Worm (Caenorhabditis elegans) whole organism, midembryonic: ENCODE data around the gene Y54G2A.73.

Experiments
- T22C8.4 ChIP-seq: fragments of 200-800 bp; sonication (Bioruptor generic); IDR thresholded peaks from 2 replicates; pipeline ENCODE4 v1.3.6; 2022; ENCODE audit warnings: missing genetic modification characterization, missing compliant biosample characterization
- cog-1 ChIP-seq: sonication (generic microtip); optimal IDR thresholded peaks from 2 replicates; lab custom pipeline; 2016; ENCODE audit warnings: missing genetic modification characterization, missing compliant biosample characterization
- flt-1 ChIP-seq: fragments of 200-800 bp; sonication (Bioruptor generic); IDR thresholded peaks from 2 replicates; pipeline ENCODE4 v1.3.6; 2022; ENCODE audit warnings: missing genetic modification characterization, missing compliant biosample characterization
- klf-2 ChIP-seq: fragments of 200-800 bp; sonication (Bioruptor generic); conservative IDR thresholded peaks from 2 replicates; pipeline ENCODE4 v1.3.6; 2022; ENCODE audit warnings: missing genetic modification reagents, missing genetic modification characterization, missing compliant biosample characterization
- med-1 ChIP-seq: sonication (generic microtip); optimal IDR thresholded peaks from 2 replicates; lab custom pipeline; 2017; ENCODE audit warnings: missing genetic modification characterization, mild to moderate bottlenecking, missing compliant biosample characterization, antibody characterized with exemption, missing genetic modification reagents; ENCODE audit not compliant: insufficient read depth
- ref-1 ChIP-seq: fragments of 200-800 bp; sonication (Bioruptor generic); conservative IDR thresholded peaks from 2 replicates; pipeline ENCODE4 v1.3.6; 2022; ENCODE audit warnings: missing genetic modification reagents, missing genetic modification characterization, missing compliant biosample characterization
- tab-1 ChIP-seq: fragments of 200-800 bp; sonication (Bioruptor generic); IDR thresholded peaks from 2 replicates; pipeline ENCODE4 v1.3.6; 2022; ENCODE audit warnings: missing genetic modification characterization, missing compliant biosample characterization
- ztf-23 ChIP-seq: fragments of 200-800 bp; sonication (Bioruptor generic); IDR thresholded peaks from 2 replicates; pipeline ENCODE4 v1.3.6; 2022; ENCODE audit warnings: missing genetic modification reagents, missing genetic modification characterization, missing compliant biosample characterization
- ztf-29 ChIP-seq: fragments of 200-800 bp; sonication (Bioruptor generic); IDR thresholded peaks from 2 replicates; pipeline ENCODE4 v1.3.6; 2022; ENCODE audit warnings: missing genetic modification reagents, missing genetic modification characterization, missing compliant biosample characterization

Y54G2A.73 gene

DNA sequence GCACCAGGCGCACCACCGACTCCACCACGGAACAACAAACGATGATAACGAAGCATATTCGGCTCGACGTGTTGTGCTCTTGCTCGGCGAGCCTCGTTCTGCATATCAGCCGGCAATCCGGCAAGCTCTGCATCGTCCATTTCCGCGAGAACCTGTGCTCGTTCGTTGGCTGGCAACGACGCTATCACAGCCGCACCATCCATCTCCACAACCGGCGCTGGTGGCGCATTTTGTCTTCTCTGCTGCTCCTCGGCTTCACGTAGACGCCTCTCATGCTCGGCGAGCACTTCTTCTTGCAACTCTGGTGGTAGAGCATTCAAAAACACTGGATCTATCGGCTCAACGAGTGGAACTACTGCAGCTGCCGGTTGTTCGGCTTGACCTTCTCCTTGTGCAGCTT, 29.2 kb upstream of the Y54G2A.73 start:
- no peak for TF ChIP-seq med-1 (GFP tag; lab: Kevin White, UChicago)
- no peak for TF ChIP-seq ref-1 (GFP tag; lab: Robert Waterston, UW)
- TF ChIP-seq flt-1 (GFP tag; lab: Robert Waterston, UW) = no peak
- TF ChIP-seq T22C8.4 = no peak
- TF ChIP-seq tab-1 = no peak
- TF ChIP-seq cog-1 (tag; lab: Kevin White, UChicago) = no peak
- no peak for TF ChIP-seq ztf-29 (GFP tag; lab: Robert Waterston, UW)
- TF ChIP-seq ztf-23 (GFP tag; lab: Robert Waterston, UW) = no peak
- TF ChIP-seq klf-2 (GFP tag; lab: Robert Waterston, UW) = no peak

DNA sequence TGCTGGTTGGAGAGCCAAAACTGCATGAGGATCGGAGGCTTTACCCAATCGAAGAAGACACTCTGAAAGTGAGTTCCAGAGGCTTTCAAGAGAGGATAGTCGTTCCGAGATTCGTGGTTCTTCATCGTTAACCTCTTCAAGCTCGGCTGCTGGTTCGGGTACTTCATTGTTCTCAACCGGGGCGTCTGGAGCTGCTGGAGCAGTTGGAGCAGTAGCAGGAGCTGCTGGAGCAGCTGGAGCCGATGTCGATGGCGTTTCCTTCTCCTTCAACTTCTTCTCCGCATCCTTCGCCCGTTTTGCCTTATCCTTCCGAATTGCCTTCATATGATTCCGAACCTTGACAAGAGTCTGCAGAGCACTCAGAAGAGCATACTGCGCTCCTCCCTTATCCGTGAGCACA, 26.7 kb upstream of the Y54G2A.73 start:
- no peak for TF ChIP-seq med-1 (GFP tag; lab: Kevin White, UChicago)
- TF ChIP-seq T22C8.4 = no peak
- TF ChIP-seq ref-1 (GFP tag; lab: Robert Waterston, UW) = no peak
- TF ChIP-seq cog-1 (tag; lab: Kevin White, UChicago) = no peak
- no peak for TF ChIP-seq klf-2 (GFP tag; lab: Robert Waterston, UW)
- no peak for TF ChIP-seq ztf-23 (GFP tag; lab: Robert Waterston, UW)
- TF ChIP-seq flt-1 (GFP tag; lab: Robert Waterston, UW) = no peak
- no peak for TF ChIP-seq tab-1
- TF ChIP-seq ztf-29 (GFP tag; lab: Robert Waterston, UW) = no peak

DNA sequence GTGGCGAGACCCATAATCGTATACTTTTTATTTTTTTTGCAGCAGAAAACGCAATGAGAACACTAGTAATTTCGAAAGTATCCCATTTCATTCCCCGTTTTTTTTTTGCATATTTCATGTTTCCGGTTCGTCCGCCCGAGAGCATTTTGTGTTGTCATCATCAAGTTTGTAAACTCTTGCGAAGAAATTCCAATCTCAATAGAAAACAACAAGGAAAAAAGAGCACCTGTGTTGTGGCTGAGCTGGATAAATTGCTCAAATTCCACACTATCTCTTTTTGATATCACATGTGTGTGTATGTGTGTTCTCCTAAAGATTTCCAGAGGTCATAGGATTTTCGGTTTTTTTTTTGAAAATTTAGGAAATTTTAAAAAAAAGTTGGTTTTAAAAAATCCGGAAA, 23.3 kb upstream of the Y54G2A.73 start:
- TF ChIP-seq T22C8.4 (no peak), ztf-29 (GFP tag; lab: Robert Waterston, UW) (no peak), ref-1 (GFP tag; lab: Robert Waterston, UW) (no peak), ztf-23 (GFP tag; lab: Robert Waterston, UW) (no peak), cog-1 (tag; lab: Kevin White, UChicago) (no peak), klf-2 (GFP tag; lab: Robert Waterston, UW) (no peak), tab-1 (no peak), flt-1 (GFP tag; lab: Robert Waterston, UW) (no peak), med-1 (GFP tag; lab: Kevin White, UChicago) (no peak)

DNA sequence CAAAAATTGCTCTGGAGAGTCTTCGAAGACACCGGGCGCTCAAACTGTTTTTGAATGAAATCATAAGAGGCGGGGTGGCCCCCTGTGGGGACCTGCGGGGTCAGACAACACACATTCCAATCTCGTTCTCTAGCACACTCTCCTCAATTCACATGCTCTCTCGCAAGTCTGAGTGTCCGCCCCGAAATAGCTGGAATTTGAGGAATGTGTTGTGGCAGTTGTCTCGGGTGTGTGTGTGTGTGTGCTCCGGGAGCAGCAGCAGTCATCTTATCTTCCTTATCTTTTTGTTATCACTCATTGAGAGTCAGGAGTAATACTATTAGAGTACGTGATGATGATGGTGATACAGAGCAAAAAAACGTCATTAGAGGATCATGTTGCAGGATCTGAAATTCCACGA, 21.2 kb upstream of the Y54G2A.73 start:
- TF ChIP-seq tab-1 (no peak), med-1 (GFP tag; lab: Kevin White, UChicago) (no peak), flt-1 (GFP tag; lab: Robert Waterston, UW) (no peak), klf-2 (GFP tag; lab: Robert Waterston, UW) (no peak), ref-1 (GFP tag; lab: Robert Waterston, UW) (no peak), T22C8.4 (no peak), cog-1 (tag; lab: Kevin White, UChicago) (no peak), ztf-29 (GFP tag; lab: Robert Waterston, UW) (no peak), ztf-23 (GFP tag; lab: Robert Waterston, UW) (no peak)

DNA sequence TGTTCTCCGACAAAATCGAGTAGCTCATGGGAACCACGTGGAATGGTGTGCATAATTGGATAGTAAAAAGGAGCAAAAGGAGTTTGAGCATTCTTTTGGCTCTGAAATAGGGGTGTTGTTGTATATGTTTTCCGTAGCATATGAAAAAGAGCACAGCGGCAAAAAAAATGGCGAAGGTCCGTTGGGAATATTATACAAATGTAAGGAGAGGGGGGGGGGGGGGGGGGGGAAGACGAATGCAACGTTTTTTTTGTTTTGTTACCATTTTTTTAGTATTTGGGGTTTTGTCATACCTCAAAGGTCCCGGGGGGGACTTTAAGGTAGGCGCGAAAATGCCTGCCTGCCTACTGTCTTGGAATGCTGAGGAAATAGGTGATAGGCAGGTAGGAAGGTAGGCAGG, 20.1 kb upstream of the Y54G2A.73 start, which contains the start of gene ndnf-1:
ndnf-1 (minus strand) TSS at position 101 of the 400 bp plus-strand sequence.
- TF ChIP-seq tab-1 = no peak
- no peak for TF ChIP-seq ztf-23 (GFP tag; lab: Robert Waterston, UW)
- no peak for TF ChIP-seq klf-2 (GFP tag; lab: Robert Waterston, UW)
- TF ChIP-seq cog-1 (tag; lab: Kevin White, UChicago) = no peak
- TF ChIP-seq ztf-29 (GFP tag; lab: Robert Waterston, UW) = no peak
- TF ChIP-seq med-1 (GFP tag; lab: Kevin White, UChicago) = no peak
- no peak for TF ChIP-seq T22C8.4
- TF ChIP-seq flt-1 (GFP tag; lab: Robert Waterston, UW) = no peak
- no peak for TF ChIP-seq ref-1 (GFP tag; lab: Robert Waterston, UW)

DNA sequence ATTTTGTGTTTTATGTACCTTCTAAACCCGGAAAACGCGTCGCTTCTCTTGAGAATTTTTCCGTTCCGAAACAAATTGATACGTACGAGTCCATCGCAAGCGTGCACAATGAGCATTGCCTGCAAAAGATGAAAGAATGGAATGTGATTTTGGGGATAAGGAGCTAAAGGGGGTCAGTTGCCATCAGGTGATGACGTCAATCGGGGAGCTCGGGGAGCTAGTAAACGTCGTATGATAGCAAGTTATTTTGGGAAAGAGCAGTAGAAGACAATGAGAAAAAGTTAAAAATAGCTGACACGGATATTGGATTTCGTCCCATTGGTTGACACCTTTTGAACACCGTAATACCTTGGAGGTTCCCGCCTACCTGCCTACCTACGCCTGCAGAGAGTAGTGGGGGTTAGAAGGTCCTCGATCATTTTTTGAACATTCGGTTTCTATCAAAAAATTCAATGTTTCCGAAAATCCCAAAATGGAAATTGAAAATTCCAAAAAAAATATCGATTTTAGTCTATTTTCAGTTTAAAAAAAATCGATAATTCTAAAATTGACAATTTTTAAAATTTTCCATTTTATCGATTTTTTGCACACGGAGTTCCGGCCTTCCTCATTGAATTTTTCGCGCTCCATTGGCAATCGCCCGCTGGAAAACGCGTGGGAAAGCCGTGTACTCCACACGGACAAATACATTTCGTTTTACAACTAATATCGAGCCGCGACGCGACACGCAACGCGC, 17.4 kb upstream of the Y54G2A.73 start:
- TF ChIP-seq klf-2 (GFP tag; lab: Robert Waterston, UW) (no peak), T22C8.4 (peak; percentile 67)

DNA sequence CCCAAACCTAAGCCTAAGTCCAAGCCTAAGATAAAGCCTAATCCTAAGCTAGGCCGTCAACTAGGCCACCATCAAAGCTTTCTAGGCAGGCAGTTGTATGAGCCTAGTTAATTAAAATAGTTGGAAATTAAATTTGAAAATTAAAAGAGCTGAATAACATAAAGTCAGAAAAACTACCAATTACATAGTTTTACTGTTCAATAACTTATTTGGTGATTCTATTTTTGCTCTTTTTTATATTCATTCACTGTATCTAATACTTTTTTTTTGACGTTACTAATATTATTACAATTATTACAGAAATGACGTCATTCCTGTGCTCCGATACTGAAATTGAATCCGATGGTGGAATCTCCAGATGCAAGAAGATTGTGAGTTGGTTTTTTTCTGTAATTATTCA, 10.7 kb upstream of the Y54G2A.73 start, which contains the start of gene lin-22:
lin-22 (plus strand) TSS at position 301 of the 400 bp plus-strand sequence.
- TF ChIP-seq tab-1 (no peak), med-1 (GFP tag; lab: Kevin White, UChicago) (no peak), ztf-23 (GFP tag; lab: Robert Waterston, UW) (no peak), ref-1 (GFP tag; lab: Robert Waterston, UW) (no peak), T22C8.4 (no peak), klf-2 (GFP tag; lab: Robert Waterston, UW) (no peak), ztf-29 (GFP tag; lab: Robert Waterston, UW) (no peak), flt-1 (GFP tag; lab: Robert Waterston, UW) (no peak), cog-1 (tag; lab: Kevin White, UChicago) (no peak)

DNA sequence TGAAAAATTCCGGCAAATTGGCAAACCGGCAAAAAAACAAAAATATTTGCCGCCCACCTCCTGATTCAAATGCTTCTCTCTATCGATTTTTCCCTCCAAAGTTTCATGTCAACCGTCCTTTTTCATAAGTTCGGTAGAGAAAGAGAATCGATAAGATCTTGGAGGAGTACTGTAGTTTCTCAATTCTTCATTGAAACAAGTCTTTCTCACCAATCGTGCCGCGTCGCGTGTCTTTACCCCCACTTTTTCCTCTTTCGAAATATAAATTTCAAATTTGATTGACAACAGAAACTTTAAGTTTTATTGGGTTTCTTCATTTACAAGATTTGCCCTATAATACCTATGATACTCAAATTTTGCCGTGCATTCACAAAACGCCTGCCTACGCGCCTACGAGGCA, 9.9 kb upstream of the Y54G2A.73 start:
- TF ChIP-seq ztf-29 (GFP tag; lab: Robert Waterston, UW) (no peak), cog-1 (tag; lab: Kevin White, UChicago) (no peak), flt-1 (GFP tag; lab: Robert Waterston, UW) (no peak)

DNA sequence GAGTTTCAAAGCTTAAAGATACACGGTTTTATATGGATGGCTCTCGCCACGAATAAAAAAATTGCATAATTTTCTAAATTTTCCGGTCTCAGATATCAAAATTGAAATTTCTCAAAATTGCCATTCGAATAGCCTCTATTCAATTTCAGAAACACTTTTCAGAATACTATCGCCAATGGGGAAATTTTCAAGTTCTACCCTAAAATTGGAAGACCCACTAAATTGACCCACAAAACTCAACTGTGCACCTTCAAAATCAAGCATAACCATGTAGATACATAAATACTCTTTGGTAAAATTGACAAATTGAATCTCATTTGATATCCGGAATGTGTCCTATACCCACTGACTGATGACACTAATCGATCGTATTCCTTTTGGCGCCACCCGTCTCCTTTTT, 7.5 kb upstream of the Y54G2A.73 start:
- TF ChIP-seq ref-1 (GFP tag; lab: Robert Waterston, UW) = no peak
- TF ChIP-seq med-1 (GFP tag; lab: Kevin White, UChicago) = no peak
- TF ChIP-seq T22C8.4 = no peak
- TF ChIP-seq cog-1 (tag; lab: Kevin White, UChicago) = no peak
- TF ChIP-seq ztf-23 (GFP tag; lab: Robert Waterston, UW) = no peak
- no peak for TF ChIP-seq klf-2 (GFP tag; lab: Robert Waterston, UW)
- no peak for TF ChIP-seq flt-1 (GFP tag; lab: Robert Waterston, UW)
- TF ChIP-seq ztf-29 (GFP tag; lab: Robert Waterston, UW) = no peak
- TF ChIP-seq tab-1 = no peak
